Worm (Caenorhabditis elegans) whole organism, L4 larva: ENCODE data around the gene haly-1.

Experiments used
- D1046.2 ChIP-seq: fragments of 200-800 bp; sonication (Bioruptor generic); IDR thresholded peaks from 2 replicates; pipeline ENCODE4 v1.3.6; 2022; ENCODE audit warnings: missing genetic modification characterization, missing compliant biosample characterization
- T26A8.4 ChIP-seq: fragments of 200-800 bp; sonication (Bioruptor generic); IDR thresholded peaks from 2 replicates; pipeline ENCODE4 v1.3.6; 2022; ENCODE audit warnings: missing genetic modification characterization, missing compliant biosample characterization
- Y75B8A.6 ChIP-seq: fragments of 200-800 bp; sonication (Bioruptor generic); IDR thresholded peaks from 2 replicates; pipeline ENCODE4 v1.3.6; 2022; ENCODE audit warnings: missing genetic modification reagents, missing genetic modification characterization, missing compliant biosample characterization
- ama-1 ChIP-seq: fragments of 150-350 bp; optimal IDR thresholded peaks from 2 replicates; lab custom pipeline; 2014; ENCODE audit warnings: inconsistent platforms, mixed read lengths
- ceh-32 ChIP-seq: sonication (generic microtip); optimal IDR thresholded peaks from 2 replicates; lab custom pipeline; 2016; ENCODE audit warnings: mild to moderate bottlenecking, missing genetic modification characterization, missing compliant biosample characterization; ENCODE audit not compliant: poor library complexity
- daf-12 ChIP-seq: fragments of 150-350 bp; optimal IDR thresholded peaks from 2 replicates; lab custom pipeline; 2014; ENCODE audit warnings: missing biosample characterization, missing genetic modification reagents, missing genetic modification characterization
- daf-19 ChIP-seq: fragments of 200-800 bp; sonication (Bioruptor generic); conservative IDR thresholded peaks from 2 replicates; pipeline ENCODE4 v1.3.6; 2022; ENCODE audit warnings: missing genetic modification characterization, missing compliant biosample characterization
- dmd-6 ChIP-seq: fragments of 200-800 bp; sonication (Bioruptor generic); IDR thresholded peaks from 2 replicates; pipeline ENCODE4 v1.3.6; 2022; ENCODE audit warnings: missing genetic modification reagents, missing genetic modification characterization, missing compliant biosample characterization
- duxl-1 ChIP-seq: sonication (generic microtip); optimal IDR thresholded peaks from 2 replicates; lab custom pipeline; 2016; ENCODE audit warnings: mild to moderate bottlenecking, missing genetic modification characterization, moderate library complexity, missing compliant biosample characterization; ENCODE audit not compliant: poor library complexity
- fos-1 ChIP-seq: fragments of 150-350 bp; optimal IDR thresholded peaks from 2 replicates; lab custom pipeline; 2014; ENCODE audit warnings: missing biosample characterization, missing genetic modification characterization
- gei-8 ChIP-seq: fragments of 200-800 bp; sonication (Bioruptor generic); optimal IDR thresholded peaks from 2 replicates; lab custom pipeline; 2018; ENCODE audit warnings: mild to moderate bottlenecking, missing genetic modification characterization, missing compliant biosample characterization
- hmg-1.1 ChIP-seq: fragments of 200-800 bp; sonication (Bioruptor generic); IDR thresholded peaks from 2 replicates; pipeline ENCODE4 v1.3.6; 2022; ENCODE audit warnings: missing genetic modification reagents, missing genetic modification characterization, missing compliant biosample characterization
- lin-15B ChIP-seq: fragments of 150-350 bp; sonication (generic microtip); optimal IDR thresholded peaks from 3 replicates; lab custom pipeline; 2014; ENCODE audit warnings: missing biosample characterization, missing genetic modification characterization
- lin-39 ChIP-seq: fragments of 150-350 bp; optimal IDR thresholded peaks from 2 replicates; lab custom pipeline; 2014; ENCODE audit warnings: missing biosample characterization, missing genetic modification reagents, missing genetic modification characterization
- madf-5 ChIP-seq, 2 experiments: fragments of 200-800 bp; sonication (Bioruptor generic); IDR thresholded peaks; 2 replicates each; pipeline ENCODE4 v1.3.6; 2022; ENCODE audit warnings: missing compliant biosample characterization in 2 of 2, missing genetic modification characterization in 2 of 2
- mdl-1 ChIP-seq, 2 experiments: fragments of 150-350 bp in 1 of 2; sonication (generic microtip) in 1 of 2; optimal IDR thresholded peaks; 2 replicates each; lab custom pipeline; 2014 to 2017; ENCODE audit warnings: missing biosample characterization in 2 of 2, missing genetic modification characterization in 2 of 2
- mdt-29 ChIP-seq: fragments of 200-800 bp; sonication (Bioruptor generic); IDR thresholded peaks from 2 replicates; pipeline ENCODE4 v1.3.6; 2022; ENCODE audit warnings: missing genetic modification reagents, missing genetic modification characterization, missing compliant biosample characterization
- mep-1 ChIP-seq: fragments of 150-350 bp; sonication (generic microtip); optimal IDR thresholded peaks from 3 replicates; lab custom pipeline; 2014; ENCODE audit warnings: missing biosample characterization, missing genetic modification characterization
- mxl-2 ChIP-seq: fragments of 200-800 bp; sonication (Bioruptor generic); conservative IDR thresholded peaks from 2 replicates; pipeline ENCODE4 v1.3.6; 2022; ENCODE audit warnings: missing genetic modification reagents, missing genetic modification characterization, missing compliant biosample characterization
- nhr-10 ChIP-seq: fragments of 150-350 bp; optimal IDR thresholded peaks from 2 replicates; lab custom pipeline; 2014; ENCODE audit warnings: missing biosample characterization, missing genetic modification characterization
- nhr-102 ChIP-seq: sonication (generic microtip); optimal IDR thresholded peaks from 2 replicates; lab custom pipeline; 2016; ENCODE audit warnings: mild to moderate bottlenecking, missing genetic modification characterization, moderate library complexity, missing compliant biosample characterization
- nhr-28 ChIP-seq: fragments of 150-350 bp; optimal IDR thresholded peaks from 2 replicates; lab custom pipeline; 2014; ENCODE audit warnings: missing biosample characterization, missing genetic modification characterization
- nhr-41 ChIP-seq: fragments of 200-800 bp; sonication (Bioruptor generic); IDR thresholded peaks from 2 replicates; pipeline ENCODE4 v1.3.6; 2022; ENCODE audit warnings: missing genetic modification reagents, missing genetic modification characterization, missing compliant biosample characterization
- nhr-77 ChIP-seq: fragments of 150-350 bp; optimal IDR thresholded peaks from 2 replicates; lab custom pipeline; 2014; ENCODE audit warnings: missing biosample characterization, missing genetic modification characterization
- php-3 ChIP-seq: fragments of 200-800 bp; sonication (Bioruptor generic); IDR thresholded peaks from 2 replicates; pipeline ENCODE4 v1.3.6; 2022; ENCODE audit warnings: missing genetic modification reagents, missing genetic modification characterization, missing compliant biosample characterization
- pqm-1 ChIP-seq: sonication (generic microtip); optimal IDR thresholded peaks from 2 replicates; lab custom pipeline; 2017; ENCODE audit warnings: missing biosample characterization, missing genetic modification characterization
- rbr-2 ChIP-seq: sonication (generic microtip); optimal IDR thresholded peaks from 2 replicates; lab custom pipeline; 2016; ENCODE audit warnings: missing genotype, missing genetic modification characterization, missing compliant biosample characterization
- sdz-12 ChIP-seq: fragments of 200-800 bp; sonication (Bioruptor generic); optimal IDR thresholded peaks from 2 replicates; lab custom pipeline; 2018; ENCODE audit warnings: mild to moderate bottlenecking, missing genetic modification characterization, missing compliant biosample characterization
- set-16 ChIP-seq: fragments of 200-800 bp; sonication (Bioruptor generic); IDR thresholded peaks from 2 replicates; pipeline ENCODE4 v1.3.6; 2022; ENCODE audit warnings: missing genetic modification reagents, missing genetic modification characterization, missing compliant biosample characterization
- skn-1 ChIP-seq: fragments of 150-350 bp; optimal IDR thresholded peaks from 2 replicates; lab custom pipeline; 2014; ENCODE audit warnings: missing biosample characterization, missing genetic modification characterization
- snpc-1.2 ChIP-seq: fragments of 200-800 bp; sonication (Bioruptor generic); IDR thresholded peaks from 2 replicates; pipeline ENCODE4 v1.3.6; 2022; ENCODE audit warnings: missing genetic modification reagents, missing genetic modification characterization, missing compliant biosample characterization
- spr-1 ChIP-seq: sonication (generic microtip); optimal IDR thresholded peaks from 2 replicates; lab custom pipeline; 2016; ENCODE audit warnings: mild to moderate bottlenecking, missing genetic modification characterization, missing compliant biosample characterization
- spr-3 ChIP-seq: fragments of 200-800 bp; sonication (Bioruptor generic); optimal IDR thresholded peaks from 2 replicates; lab custom pipeline; 2018; ENCODE audit warnings: mild to moderate bottlenecking, missing genetic modification characterization, missing compliant biosample characterization
- unc-130 ChIP-seq: sonication (generic microtip); optimal IDR thresholded peaks from 2 replicates; lab custom pipeline; 2016; ENCODE audit warnings: missing genetic modification reagents, missing genetic modification characterization, missing compliant biosample characterization
- unc-62 ChIP-seq, 3 experiments: fragments of 150-350 bp in 1 of 3; sonication (generic microtip); optimal IDR thresholded peaks in 2 of 3; peaks in 1 of 3; 1 replicate in 1 of 3; 2 replicates in 2 of 3; lab custom pipeline; 2014 to 2017; ENCODE audit warnings: missing biosample characterization in 3 of 3, missing genetic modification characterization in 3 of 3, missing genetic modification reagents in 3 of 3, missing genotype in 1 of 3
- zag-1 ChIP-seq: fragments of 150-350 bp; optimal IDR thresholded peaks from 2 replicates; lab custom pipeline; 2014; ENCODE audit warnings: missing biosample characterization, missing genetic modification characterization
- zip-2 ChIP-seq: fragments of 150-350 bp; optimal IDR thresholded peaks from 2 replicates; lab custom pipeline; 2014; ENCODE audit warnings: missing biosample characterization, missing genetic modification characterization

Gene haly-1

DNA sequence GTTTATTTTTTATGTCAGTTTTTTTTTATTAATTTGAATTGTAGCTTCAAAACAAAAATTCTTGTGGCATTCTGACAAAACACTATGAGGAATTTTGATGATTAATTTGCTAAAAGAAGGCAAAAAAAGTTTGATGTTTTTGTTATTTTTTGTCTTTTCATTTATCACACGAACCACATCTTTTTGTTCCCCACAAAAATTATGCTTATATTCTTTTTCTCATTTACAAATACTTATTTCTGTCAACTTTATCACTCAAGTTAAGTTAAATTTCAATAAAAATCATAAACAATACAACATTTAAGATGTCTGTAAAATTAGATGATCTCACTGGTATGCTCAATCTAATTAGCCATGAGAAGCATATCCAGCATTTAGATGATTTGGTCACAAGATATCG is 8.2 kb downstream of the haly-1 start, which contains the start of gene F47B10.6:
TSS of gene F47B10.6 (plus strand) at position 301 of the 400 bp plus-strand sequence.
- no peak for TF ChIP-seq nhr-102 (tag; lab: Kevin White, UChicago)
- no peak for TF ChIP-seq daf-19 (GFP tag; lab: Robert Waterston, UW)
- no peak for TF ChIP-seq gei-8 (GFP tag; lab: Kevin White, UChicago)
- no peak for TF ChIP-seq D1046.2 (GFP tag; lab: Robert Waterston, UW)
- no peak for TF ChIP-seq mep-1 (tag; lab: Kevin White, UChicago)

DNA sequence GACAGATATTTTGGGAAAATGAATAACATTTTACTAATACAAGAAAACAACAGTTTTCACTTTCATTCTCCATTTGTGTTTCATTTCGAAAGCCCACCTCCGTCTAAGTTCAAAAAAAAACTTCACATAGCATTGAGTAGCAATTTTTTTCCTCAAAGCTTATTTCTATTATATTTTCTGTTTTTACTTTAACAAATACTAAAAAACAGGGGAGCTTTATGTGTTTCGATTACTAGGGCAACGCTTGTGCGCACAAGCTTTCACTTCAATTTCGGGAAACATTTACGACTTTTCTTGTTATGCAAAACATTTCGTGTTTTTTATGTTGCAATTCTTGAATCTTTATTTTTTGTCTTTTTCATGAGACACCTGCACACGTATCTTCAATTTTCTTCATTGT is 10.5 kb downstream of the haly-1 start, which contains the start of gene T21E8.5:
TSS of gene T21E8.5 (plus strand) at position 301 of the 400 bp plus-strand sequence.
- TF ChIP-seq pqm-1 (tag; lab: Kevin White, UChicago) (no peak), zip-2 (tag; lab: Kevin White, UChicago) (no peak), hmg-1.1 (no peak), madf-5 (GFP tag; IDR thresholded peaks at IDR 0.05; lab: Robert Waterston, UW) (no peak), zag-1 (tag; lab: Kevin White, UChicago) (no peak), mdl-1 (tag; optimal IDR thresholded peaks at IDR 0.05; lab: Kevin White, UChicago) (no peak), Y75B8A.6 (GFP tag; lab: Robert Waterston, UW) (no peak), nhr-10 (tag; lab: Kevin White, UChicago) (no peak), mdt-29 (GFP tag; lab: Robert Waterston, UW) (no peak), sdz-12 (GFP tag; lab: Kevin White, UChicago) (no peak), lin-39 (tag; lab: Kevin White, UChicago) (no peak), daf-12 (no peak), fos-1 (tag; lab: Kevin White, UChicago) (no peak), spr-3 (no peak), set-16 (GFP tag; lab: Robert Waterston, UW) (no peak), php-3 (GFP tag; lab: Robert Waterston, UW) (no peak)

ce11 chrX:10883203-10883602 is 13.2 kb downstream of the haly-1 start, which contains the start of gene T21E8.7:
Gene T21E8.7 (plus strand): TSS chrX:10883503.
- no peak for TF ChIP-seq T26A8.4 (GFP tag; lab: Robert Waterston, UW)
- TF ChIP-seq nhr-41: no peak
- TF ChIP-seq skn-1: no peak
- TF ChIP-seq spr-1 (tag; lab: Kevin White, UChicago): no peak
- TF ChIP-seq nhr-28 (tag; lab: Kevin White, UChicago): no peak
- no peak for TF ChIP-seq rbr-2
- TF ChIP-seq ama-1: no peak
- TF ChIP-seq mxl-2 (GFP tag; lab: Robert Waterston, UW): no peak
- TF ChIP-seq dmd-6: no peak
- TF ChIP-seq, all 104 proteins: peak for 0

- no peak for TF ChIP-seq daf-12
- TF ChIP-seq unc-62 (GFP tag; optimal IDR thresholded peaks at IDR 0.05 in 1 of 2; lab: Kevin White, UChicago): peak in 1 of 2 experiments; percentile 56
- no peak for TF ChIP-seq unc-62 (tag; optimal IDR thresholded peaks at IDR 0.05; lab: Kevin White, UChicago)
- TF ChIP-seq ceh-32 (tag; lab: Kevin White, UChicago): no peak
- TF ChIP-seq nhr-102 (tag; lab: Kevin White, UChicago): no peak
- TF ChIP-seq unc-130: no peak
Measured at ce11 chrX:10881984-10882383, 14.4 kb downstream of the haly-1 start, which contains the start of gene T21E8.6. Gene T21E8.6 (plus strand): TSS chrX:10882284.

ce11 chrX:10880509-10880908 is 15.9 kb downstream of the haly-1 start, which contains the start of gene T21E8.4:
Gene T21E8.4 (plus strand): TSS chrX:10880809.
- TF ChIP-seq nhr-77 (tag; lab: Kevin White, UChicago) (no peak), snpc-1.2 (GFP tag; lab: Robert Waterston, UW) (no peak), lin-15B (tag; lab: Kevin White, UChicago) (no peak), duxl-1 (tag; lab: Kevin White, UChicago) (no peak)
